Worm (Caenorhabditis elegans): ENCODE data around the gene C08B11.9.

DNA sequence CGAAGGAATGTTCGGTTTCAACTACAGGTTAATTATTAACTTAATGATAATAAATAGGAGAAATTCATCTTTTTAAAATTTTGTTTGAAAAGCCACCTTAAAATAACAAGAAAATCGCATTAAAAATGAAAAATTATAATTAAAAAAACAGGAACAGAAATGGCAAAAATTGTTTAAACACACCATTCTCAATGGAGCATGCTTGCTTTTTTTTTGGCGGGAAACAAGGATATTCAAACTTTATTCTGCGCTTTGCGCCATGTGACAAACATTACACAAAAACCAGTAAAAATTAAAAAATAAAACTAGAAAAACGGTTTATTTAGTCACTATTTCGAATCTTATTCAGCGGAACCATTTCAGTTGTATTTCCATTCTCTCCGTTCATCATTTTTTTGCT is 9.2 kb downstream of the C08B11.9 start:
- no peak for TF ChIP-seq snpc-4 (GFP tag; optimal IDR thresholded peaks at IDR 0.05)
- TF ChIP-seq snpc-4 (tag; optimal IDR thresholded peaks at IDR 0.05): no peak
- TF ChIP-seq gei-17 (GFP tag; optimal IDR thresholded peaks at IDR 0.05): no peak
